Fruit fly (Drosophila melanogaster) whole organism, prepupa: ENCODE results near the gene CG7069.

Experiments
- CG11294 ChIP-seq: fragments of 200-800 bp; sonication (Bioruptor generic); IDR thresholded peaks from 2 replicates; pipeline ENCODE4 v1.3.6; 2022; ENCODE audit warnings: missing biosample characterization, missing genetic modification characterization
- CG11762 ChIP-seq: fragments of 200-800 bp; sonication (Bioruptor generic); optimal IDR thresholded peaks from 3 replicates; lab custom pipeline; 2016; ENCODE audit warnings: missing biosample characterization, missing genetic modification characterization; ENCODE audit not compliant: insufficient read depth
- CG11902 ChIP-seq: fragments of 200-800 bp; sonication (Bioruptor generic); optimal IDR thresholded peaks from 3 replicates; lab custom pipeline; 2016; ENCODE audit warnings: missing biosample characterization, missing genetic modification characterization
- CG15336 ChIP-seq: fragments of 200-800 bp; sonication (Bioruptor generic); IDR thresholded peaks from 2 replicates; pipeline ENCODE4 v1.3.6; 2022; ENCODE audit warnings: missing biosample characterization, missing genetic modification characterization
- CG1621 ChIP-seq: fragments of 200-800 bp; sonication (Bioruptor generic); optimal IDR thresholded peaks from 3 replicates; lab custom pipeline; 2018; ENCODE audit warnings: missing biosample characterization, mild to moderate bottlenecking, missing genetic modification characterization
- CG16779 ChIP-seq: fragments of 200-800 bp; sonication (Bioruptor generic); optimal IDR thresholded peaks from 3 replicates; lab custom pipeline; 2017; ENCODE audit warnings: missing biosample characterization, mild to moderate bottlenecking, missing genetic modification characterization
- CG3032 ChIP-seq: fragments of 200-800 bp; optimal IDR thresholded peaks from 2 replicates; lab custom pipeline; 2019; ENCODE audit warnings: missing biosample characterization, mild to moderate bottlenecking, missing genetic modification characterization, moderate library complexity
- CG31627 ChIP-seq: fragments of 200-800 bp; sonication (Bioruptor generic); optimal IDR thresholded peaks from 3 replicates; lab custom pipeline; 2016; ENCODE audit warnings: missing biosample characterization, missing genetic modification characterization
- CG32006 ChIP-seq: fragments of 200-800 bp; sonication (Bioruptor generic); optimal IDR thresholded peaks from 3 replicates; lab custom pipeline; 2017; ENCODE audit warnings: missing biosample characterization, mild to moderate bottlenecking, missing genetic modification characterization
- CG34406 ChIP-seq: fragments of 200-800 bp; sonication (Bioruptor generic); optimal IDR thresholded peaks from 3 replicates; lab custom pipeline; 2016; ENCODE audit warnings: missing biosample characterization, missing genetic modification characterization
- CG3919 ChIP-seq: fragments of 200-800 bp; sonication (Bioruptor generic); optimal IDR thresholded peaks from 3 replicates; lab custom pipeline; 2016; ENCODE audit warnings: missing biosample characterization, missing genetic modification characterization
- CG4318 ChIP-seq: fragments of 200-800 bp; sonication (Bioruptor generic); optimal IDR thresholded peaks from 3 replicates; lab custom pipeline; 2017; ENCODE audit warnings: missing biosample characterization, mild to moderate bottlenecking, missing genetic modification characterization
- CG6163 ChIP-seq: fragments of 200-800 bp; sonication (Bioruptor generic); IDR thresholded peaks from 3 replicates; pipeline ENCODE4 v1.3.6; 2022; ENCODE audit warnings: missing biosample characterization, missing genetic modification characterization
- CG6276 ChIP-seq: fragments of 200-800 bp; sonication (Bioruptor generic); optimal IDR thresholded peaks from 2 replicates; lab custom pipeline; 2017; ENCODE audit warnings: missing biosample characterization, mild to moderate bottlenecking, missing genetic modification characterization
- CG6792 ChIP-seq: fragments of 200-800 bp; sonication (Bioruptor generic); optimal IDR thresholded peaks from 3 replicates; lab custom pipeline; 2016; ENCODE audit warnings: missing biosample characterization, missing genetic modification characterization
- CG6808 ChIP-seq: fragments of 200-800 bp; sonication (Bioruptor generic); optimal IDR thresholded peaks from 3 replicates; lab custom pipeline; 2017; ENCODE audit warnings: missing biosample characterization, missing genetic modification characterization, mild to moderate bottlenecking, moderate library complexity, missing genetic modification reagents
- CG6854 ChIP-seq: fragments of 200-800 bp; sonication (Bioruptor generic); optimal IDR thresholded peaks from 2 replicates; lab custom pipeline; 2017; ENCODE audit warnings: missing biosample characterization, mild to moderate bottlenecking, missing genetic modification characterization
- CG8119 ChIP-seq: fragments of 200-800 bp; sonication (Bioruptor generic); IDR thresholded peaks from 3 replicates; pipeline ENCODE4 v1.3.6; 2022; ENCODE audit warnings: missing biosample characterization, missing genetic modification characterization
- CG9139 ChIP-seq: fragments of 200-800 bp; sonication (Bioruptor generic); optimal IDR thresholded peaks from 3 replicates; lab custom pipeline; 2017; ENCODE audit warnings: missing biosample characterization, mild to moderate bottlenecking, missing genetic modification characterization
- Eip75B ChIP-seq: fragments of 200-800 bp; sonication (Bioruptor generic); optimal IDR thresholded peaks from 3 replicates; lab custom pipeline; 2016; ENCODE audit warnings: missing biosample characterization, missing genetic modification characterization
- Eip78C ChIP-seq: fragments of 200-800 bp; sonication (Bioruptor generic); peaks from one replicate; lab custom pipeline; 2016; ENCODE audit warnings: missing biosample characterization, missing genetic modification characterization
- Eip93F ChIP-seq: fragments of 200-800 bp; sonication (Bioruptor generic); optimal IDR thresholded peaks from 2 replicates; lab custom pipeline; 2016; ENCODE audit warnings: missing biosample characterization, mild to moderate bottlenecking, missing genetic modification characterization
- Ets21C ChIP-seq: fragments of 200-800 bp; sonication (Bioruptor generic); optimal IDR thresholded peaks from 3 replicates; lab custom pipeline; 2016; ENCODE audit warnings: missing biosample characterization, missing genetic modification characterization
- Ets96B ChIP-seq: fragments of 200-800 bp; optimal IDR thresholded peaks from 2 replicates; lab custom pipeline; 2019; ENCODE audit warnings: missing biosample characterization, mild to moderate bottlenecking, missing genetic modification characterization, moderate library complexity
- Gug ChIP-seq: fragments of 200-800 bp; sonication (Bioruptor generic); IDR thresholded peaks from 2 replicates; pipeline ENCODE4 v1.3.6; 2022; ENCODE audit warnings: missing biosample characterization, missing genetic modification characterization
- Hr39 ChIP-seq: fragments of 200-800 bp; sonication (Bioruptor generic); optimal IDR thresholded peaks from 2 replicates; lab custom pipeline; 2016; ENCODE audit warnings: missing biosample characterization, missing genetic modification characterization
- Hr4 ChIP-seq: fragments of 200-800 bp; sonication (Bioruptor generic); optimal IDR thresholded peaks from 3 replicates; lab custom pipeline; 2016; ENCODE audit warnings: missing biosample characterization, missing genetic modification characterization
- Lpt ChIP-seq: fragments of 200-800 bp; sonication (Bioruptor generic); optimal IDR thresholded peaks from 3 replicates; lab custom pipeline; 2016; ENCODE audit warnings: missing biosample characterization, missing genetic modification characterization
- Met ChIP-seq: fragments of 200-800 bp; sonication (Bioruptor generic); optimal IDR thresholded peaks from 3 replicates; lab custom pipeline; 2016; ENCODE audit warnings: missing biosample characterization, missing genetic modification characterization
- OdsH ChIP-seq: fragments of 200-800 bp; sonication (Bioruptor generic); optimal IDR thresholded peaks from 3 replicates; lab custom pipeline; 2016; ENCODE audit warnings: missing biosample characterization, missing genetic modification characterization
- Smox ChIP-seq: fragments of 200-800 bp; sonication (Bioruptor generic); optimal IDR thresholded peaks from 3 replicates; lab custom pipeline; 2016; ENCODE audit warnings: missing biosample characterization, missing genetic modification characterization
- Sox14 ChIP-seq: fragments of 200-800 bp; sonication (Bioruptor generic); optimal IDR thresholded peaks from 3 replicates; lab custom pipeline; 2016; ENCODE audit warnings: missing biosample characterization, missing genetic modification characterization
- Sox15 ChIP-seq: fragments of 200-800 bp; sonication (Bioruptor generic); optimal IDR thresholded peaks from 3 replicates; lab custom pipeline; 2016; ENCODE audit warnings: missing biosample characterization, missing genetic modification characterization
- achi ChIP-seq: fragments of 200-800 bp; sonication (Bioruptor generic); optimal IDR thresholded peaks from 3 replicates; lab custom pipeline; 2016; ENCODE audit warnings: missing biosample characterization, missing genetic modification characterization
- acj6 ChIP-seq: fragments of 200-800 bp; sonication (Bioruptor generic); optimal IDR thresholded peaks from 3 replicates; lab custom pipeline; 2016; ENCODE audit warnings: missing biosample characterization, missing genetic modification characterization
- cyc ChIP-seq: fragments of 200-800 bp; sonication (Bioruptor generic); optimal IDR thresholded peaks from 3 replicates; lab custom pipeline; 2016; ENCODE audit warnings: missing biosample characterization, missing genetic modification characterization
- dac ChIP-seq: fragments of 200-800 bp; sonication (Bioruptor generic); optimal IDR thresholded peaks from 2 replicates; lab custom pipeline; 2017; ENCODE audit warnings: missing biosample characterization, mild to moderate bottlenecking, missing genetic modification characterization
- dsx ChIP-seq: fragments of 200-800 bp; optimal IDR thresholded peaks from 3 replicates; lab custom pipeline; 2019; ENCODE audit warnings: missing biosample characterization, mild to moderate bottlenecking, missing genetic modification characterization, moderate library complexity; ENCODE audit not compliant: poor library complexity, severe bottlenecking
- eg ChIP-seq: fragments of 200-800 bp; sonication (Bioruptor generic); IDR thresholded peaks from 3 replicates; pipeline ENCODE4 v1.3.6; 2022; ENCODE audit warnings: missing biosample characterization, missing genetic modification characterization
- fd59A ChIP-seq: fragments of 200-800 bp; sonication (Bioruptor generic); optimal IDR thresholded peaks from 2 replicates; lab custom pipeline; 2017; ENCODE audit warnings: missing biosample characterization, mild to moderate bottlenecking, missing genetic modification characterization, missing genetic modification reagents
- fkh ChIP-seq: fragments of 200-800 bp; sonication (Bioruptor generic); optimal IDR thresholded peaks from 3 replicates; lab custom pipeline; 2017; ENCODE audit warnings: missing biosample characterization, mild to moderate bottlenecking, missing genetic modification characterization, moderate library complexity
- lz ChIP-seq: fragments of 200-800 bp; sonication (Bioruptor generic); optimal IDR thresholded peaks from 3 replicates; lab custom pipeline; 2016; ENCODE audit warnings: missing biosample characterization, missing genetic modification characterization
- pdm3 ChIP-seq: fragments of 200-800 bp; sonication (Bioruptor generic); optimal IDR thresholded peaks from 3 replicates; lab custom pipeline; 2016; ENCODE audit warnings: missing biosample characterization, missing genetic modification characterization
- salr ChIP-seq, 2 experiments: fragments of 200-800 bp; sonication (Bioruptor generic); optimal IDR thresholded peaks; 3 replicates each; lab custom pipeline; 2016 to 2018; ENCODE audit warnings: missing biosample characterization in 2 of 2, missing genetic modification characterization in 2 of 2, mild to moderate bottlenecking in 1 of 2
- spab ChIP-seq: fragments of 200-800 bp; sonication (Bioruptor generic); optimal IDR thresholded peaks from 2 replicates; lab custom pipeline; 2017; ENCODE audit warnings: missing biosample characterization, mild to moderate bottlenecking, missing genetic modification characterization, missing genetic modification reagents
- ss ChIP-seq, 2 experiments: fragments of 200-800 bp; sonication (Bioruptor generic); optimal IDR thresholded peaks; 2 replicates in 1 of 2; 3 replicates in 1 of 2; lab custom pipeline; 2017 to 2018; ENCODE audit warnings: mild to moderate bottlenecking in 2 of 2, missing biosample characterization in 2 of 2, missing genetic modification characterization in 2 of 2, moderate library complexity in 1 of 2
- vri ChIP-seq: fragments of 200-800 bp; sonication (Bioruptor generic); optimal IDR thresholded peaks from 3 replicates; lab custom pipeline; 2016; ENCODE audit warnings: missing biosample characterization, mild to moderate bottlenecking, missing genetic modification characterization

The CG7069 gene

dm6 chr3R:22351396-22351795, 21.2 kb upstream of the CG7069 start, which contains the start of gene rdhB:
Gene rdhB, plus strand, starts transcription at chr3R:22351696.
- TF ChIP-seq Hr4 (GFP tag; lab: Kevin White, UChicago) (no peak), vri (GFP tag; lab: Kevin White, UChicago) (no peak), Sox14 (GFP tag; lab: Kevin White, UChicago) (no peak), OdsH (GFP tag; lab: Kevin White, UChicago) (no peak), Ets21C (GFP tag; lab: Kevin White, UChicago) (no peak), cyc (no peak)

DNA sequence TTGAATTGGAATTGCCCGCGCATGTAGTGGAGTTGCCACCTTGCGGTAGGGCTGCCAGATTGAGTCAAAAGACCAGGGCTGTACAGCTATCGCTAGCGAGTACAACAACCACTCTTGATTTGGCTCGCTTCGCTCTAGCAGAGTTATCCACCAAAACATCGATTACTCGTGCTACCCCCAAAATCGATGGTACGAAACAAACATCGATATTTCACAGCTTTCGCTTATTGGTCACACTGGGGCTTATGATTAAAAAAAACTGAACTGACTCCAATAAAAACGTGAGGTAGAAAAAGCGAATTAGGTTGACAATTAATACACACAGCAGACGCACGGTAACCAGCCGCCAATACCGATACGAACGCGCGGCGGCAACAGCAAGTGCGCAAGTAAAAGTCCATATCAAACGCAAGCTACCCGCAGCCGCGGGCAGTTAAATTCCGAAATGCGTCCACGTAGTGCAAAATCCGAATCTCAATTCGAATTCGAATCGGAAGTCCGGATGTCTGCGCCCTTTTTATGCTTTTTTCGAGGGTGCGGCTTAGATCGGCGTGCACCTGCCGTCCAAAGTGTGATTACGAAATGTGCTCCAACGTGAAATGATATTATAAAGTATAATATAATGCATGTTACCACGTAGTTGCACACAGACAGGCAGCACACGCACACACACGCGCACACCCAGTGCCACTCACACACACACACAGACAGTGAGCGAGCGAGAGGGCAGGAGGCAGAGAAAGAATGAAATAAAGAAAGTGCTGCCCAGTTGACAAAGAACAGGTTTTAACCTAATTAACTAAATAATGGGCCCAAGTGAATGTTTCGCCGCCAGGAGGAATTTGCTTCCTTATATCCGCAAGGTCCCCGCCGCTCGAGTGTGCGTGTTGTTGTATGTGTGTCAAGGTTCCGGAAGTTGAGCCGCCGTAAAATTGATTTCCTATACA, 15.9 kb upstream of the CG7069 start, which contains the start of gene Sar1:
Gene Sar1 (plus strand): TSS at position 222 of the 947 bp plus-strand sequence.
- TF ChIP-seq Smox (GFP tag; lab: Kevin White, UChicago) (no peak), CG6792 (GFP tag; lab: Kevin White, UChicago) (no peak), CG4318 (GFP tag; lab: Kevin White, UChicago) (no peak), Eip93F (GFP tag; lab: Kevin White, UChicago) (no peak), CG8119 (GFP tag; lab: Robert Waterston, UW) (no peak; the same call in 2 of the 3 replicates), CG31627 (GFP tag; lab: Kevin White, UChicago) (peak; percentile 2), acj6 (no peak), CG1621 (tag; lab: Kevin White, UChicago) (peak; percentile 62), CG34406 (no peak), cyc (peak; percentile 1), dsx (no peak), CG32006 (GFP tag; lab: Kevin White, UChicago) (no peak), ss (GFP tag; optimal IDR thresholded peaks at IDR 0.05; lab: Kevin White, UChicago) (peak; percentile 44 to 60), CG6854 (peak; percentile 68), CG6276 (GFP tag; lab: Kevin White, UChicago) (peak; percentile 41), lz (GFP tag; lab: Kevin White, UChicago) (no peak), Gug (GFP tag; lab: Robert Waterston, UW) (no peak), Lpt (GFP tag; lab: Kevin White, UChicago) (no peak), CG11902 (GFP tag; lab: Kevin White, UChicago) (no peak), Met (peak; percentile 51), CG6808 (GFP tag; lab: Kevin White, UChicago) (peak; percentile 58), Ets96B (tag; lab: Kevin White, UChicago) (no peak), spab (GFP tag; lab: Kevin White, UChicago) (no peak), CG11294 (no peak), vri (GFP tag; lab: Kevin White, UChicago) (peak; percentile 75), OdsH (GFP tag; lab: Kevin White, UChicago) (no peak), Hr39 (GFP tag; lab: Kevin White, UChicago) (peak; percentile 17), CG6163 (GFP tag; lab: Robert Waterston, UW) (no peak), achi (GFP tag; lab: Kevin White, UChicago) (no peak), eg (GFP tag; lab: Robert Waterston, UW) (no peak), Eip78C (GFP tag; lab: Kevin White, UChicago) (peak; percentile 57), CG11762 (GFP tag; lab: Kevin White, UChicago) (no peak), CG3032 (tag; lab: Kevin White, UChicago) (no peak), Sox15 (GFP tag; lab: Kevin White, UChicago) (no peak), CG3919 (peak; percentile 1), fkh (GFP tag; lab: Kevin White, UChicago) (no peak), CG9139 (GFP tag; lab: Kevin White, UChicago) (no peak), CG16779 (tag; lab: Kevin White, UChicago) (no peak), fd59A (GFP tag; lab: Kevin White, UChicago) (no peak), dac (GFP tag; lab: Kevin White, UChicago) (no peak), pdm3 (GFP tag; lab: Kevin White, UChicago) (no peak), CG15336 (GFP tag; lab: Robert Waterston, UW) (no peak), Hr4 (GFP tag; lab: Kevin White, UChicago) (no peak), salr (GFP tag; optimal IDR thresholded peaks at IDR 0.05; lab: Kevin White, UChicago) (no peak), Eip75B (GFP tag; lab: Kevin White, UChicago) (peak; percentile 73)
